Worm (Caenorhabditis elegans) whole organism, L4 larva: Measurements from ENCODE around the gene F37C12.14.

Source experiments
- F26F4.8 ChIP-seq: fragments of 200-800 bp; sonication (Bioruptor generic); conservative IDR thresholded peaks from 2 replicates; pipeline ENCODE4 v1.3.6; 2022; ENCODE audit warnings: missing genetic modification characterization, missing compliant biosample characterization
- F37D6.2 ChIP-seq: sonication (generic microtip); optimal IDR thresholded peaks from 2 replicates; lab custom pipeline; 2016; ENCODE audit warnings: mild to moderate bottlenecking, missing genetic modification characterization, missing compliant biosample characterization
- F49E8.2 ChIP-seq: sonication (generic microtip); optimal IDR thresholded peaks from 2 replicates; lab custom pipeline; 2016; ENCODE audit warnings: missing compliant biosample characterization, mild to moderate bottlenecking, missing genetic modification characterization, borderline replicate concordance
- T26A8.4 ChIP-seq: fragments of 200-800 bp; sonication (Bioruptor generic); IDR thresholded peaks from 2 replicates; pipeline ENCODE4 v1.3.6; 2022; ENCODE audit warnings: missing genetic modification characterization, missing compliant biosample characterization
- aha-1 ChIP-seq: fragments of 150-350 bp; peaks from one replicate; lab custom pipeline; 2014; ENCODE audit warnings: missing biosample characterization, missing genetic modification characterization
- aly-2 ChIP-seq: sonication (generic microtip); optimal IDR thresholded peaks from 2 replicates; lab custom pipeline; 2018; ENCODE audit warnings: missing biosample characterization, missing genetic modification characterization
- arid-1 ChIP-seq: fragments of 200-800 bp; sonication (Bioruptor generic); conservative IDR thresholded peaks from 2 replicates; pipeline ENCODE4 v1.3.6; 2022; ENCODE audit warnings: missing genetic modification reagents, missing genetic modification characterization, missing compliant biosample characterization
- ceh-20 ChIP-seq: fragments of 200-800 bp; sonication (Bioruptor generic); IDR thresholded peaks from 2 replicates; pipeline ENCODE4 v1.3.6; 2022; ENCODE audit warnings: missing genetic modification reagents, missing genetic modification characterization, missing compliant biosample characterization
- ceh-28 ChIP-seq: fragments of 150-350 bp; optimal IDR thresholded peaks from 2 replicates; lab custom pipeline; 2014; ENCODE audit warnings: missing biosample characterization, missing genetic modification reagents, missing genetic modification characterization
- ctbp-1 ChIP-seq: fragments of 200-800 bp; sonication (Bioruptor generic); IDR thresholded peaks from 2 replicates; pipeline ENCODE4 v1.3.6; 2022; ENCODE audit warnings: missing genetic modification reagents, missing genetic modification characterization, missing compliant biosample characterization
- daf-16 ChIP-seq, 3 experiments: sonication (generic microtip); optimal IDR thresholded peaks; 2 replicates each; lab custom pipeline; 2016 to 2017; ENCODE audit warnings: missing genetic modification characterization in 3 of 3, missing genetic modification reagents in 3 of 3, mild to moderate bottlenecking in 2 of 3, missing compliant biosample characterization in 2 of 3, missing biosample characterization in 1 of 3, moderate library complexity in 1 of 3
- daf-19 ChIP-seq: fragments of 200-800 bp; sonication (Bioruptor generic); conservative IDR thresholded peaks from 2 replicates; pipeline ENCODE4 v1.3.6; 2022; ENCODE audit warnings: missing genetic modification characterization, missing compliant biosample characterization
- dmd-6 ChIP-seq: fragments of 200-800 bp; sonication (Bioruptor generic); IDR thresholded peaks from 2 replicates; pipeline ENCODE4 v1.3.6; 2022; ENCODE audit warnings: missing genetic modification reagents, missing genetic modification characterization, missing compliant biosample characterization
- duxl-1 ChIP-seq: sonication (generic microtip); optimal IDR thresholded peaks from 2 replicates; lab custom pipeline; 2016; ENCODE audit warnings: mild to moderate bottlenecking, missing genetic modification characterization, moderate library complexity, missing compliant biosample characterization; ENCODE audit not compliant: poor library complexity
- egl-27 ChIP-seq: sonication (generic microtip); optimal IDR thresholded peaks from 3 replicates; lab custom pipeline; 2017; ENCODE audit warnings: missing biosample characterization, missing genetic modification reagents, missing genetic modification characterization
- gei-8 ChIP-seq: fragments of 200-800 bp; sonication (Bioruptor generic); optimal IDR thresholded peaks from 2 replicates; lab custom pipeline; 2018; ENCODE audit warnings: mild to moderate bottlenecking, missing genetic modification characterization, missing compliant biosample characterization
- hif-1 ChIP-seq, 2 experiments: sonication (generic microtip); optimal IDR thresholded peaks; 2 replicates each; lab custom pipeline; 2016 to 2017; ENCODE audit warnings: missing compliant biosample characterization in 2 of 2, missing genetic modification characterization in 2 of 2, missing genetic modification reagents in 2 of 2, missing genotype in 2 of 2, mild to moderate bottlenecking in 1 of 2
- hlh-11 ChIP-seq: fragments of 200-800 bp; sonication (Bioruptor generic); optimal IDR thresholded peaks from 2 replicates; lab custom pipeline; 2018; ENCODE audit warnings: mild to moderate bottlenecking, missing genetic modification characterization, missing compliant biosample characterization
- lir-3 ChIP-seq: sonication (generic microtip); optimal IDR thresholded peaks from 2 replicates; lab custom pipeline; 2016; ENCODE audit warnings: mild to moderate bottlenecking, missing genetic modification characterization, missing compliant biosample characterization
- mdl-1 ChIP-seq, 2 experiments: fragments of 150-350 bp in 1 of 2; sonication (generic microtip) in 1 of 2; optimal IDR thresholded peaks; 2 replicates each; lab custom pipeline; 2014 to 2017; ENCODE audit warnings: missing biosample characterization in 2 of 2, missing genetic modification characterization in 2 of 2
- mdt-29 ChIP-seq: fragments of 200-800 bp; sonication (Bioruptor generic); IDR thresholded peaks from 2 replicates; pipeline ENCODE4 v1.3.6; 2022; ENCODE audit warnings: missing genetic modification reagents, missing genetic modification characterization, missing compliant biosample characterization
- mes-2 ChIP-seq: sonication (generic microtip); optimal IDR thresholded peaks from 2 replicates; lab custom pipeline; 2016; ENCODE audit warnings: missing genotype, mild to moderate bottlenecking, missing genetic modification characterization, missing compliant biosample characterization; ENCODE audit not compliant: poor library complexity, severe bottlenecking
- nhr-11 ChIP-seq: fragments of 150-350 bp; optimal IDR thresholded peaks from 2 replicates; lab custom pipeline; 2014; ENCODE audit warnings: missing biosample characterization, missing genetic modification characterization
- nhr-25 ChIP-seq: sonication (generic microtip); optimal IDR thresholded peaks from 2 replicates; lab custom pipeline; 2017; ENCODE audit warnings: missing genetic modification characterization, mild to moderate bottlenecking, missing compliant biosample characterization, antibody characterized with exemption, moderate library complexity, borderline replicate concordance; ENCODE audit not compliant: insufficient read depth
- nhr-42 ChIP-seq: fragments of 200-800 bp; sonication (Bioruptor generic); IDR thresholded peaks from 2 replicates; pipeline ENCODE4 v1.3.6; 2022; ENCODE audit warnings: missing genetic modification characterization, missing compliant biosample characterization
- nhr-48 ChIP-seq: sonication (generic microtip); optimal IDR thresholded peaks from 2 replicates; lab custom pipeline; 2016; ENCODE audit warnings: mild to moderate bottlenecking, missing genetic modification characterization, missing compliant biosample characterization
- pqm-1 ChIP-seq: sonication (generic microtip); optimal IDR thresholded peaks from 2 replicates; lab custom pipeline; 2017; ENCODE audit warnings: missing biosample characterization, missing genetic modification characterization
- rbr-2 ChIP-seq: sonication (generic microtip); optimal IDR thresholded peaks from 2 replicates; lab custom pipeline; 2016; ENCODE audit warnings: missing genotype, missing genetic modification characterization, missing compliant biosample characterization
- snpc-4 ChIP-seq: fragments of 150-350 bp; optimal IDR thresholded peaks from 2 replicates; lab custom pipeline; 2014; ENCODE audit warnings: missing biosample characterization, missing genetic modification characterization
- tra-1 ChIP-seq: fragments of 200-800 bp; sonication (Bioruptor generic); IDR thresholded peaks from 2 replicates; pipeline ENCODE4 v1.3.6; 2022; ENCODE audit warnings: missing genetic modification reagents, missing genetic modification characterization, missing compliant biosample characterization
- unc-39 ChIP-seq: sonication (generic microtip); optimal IDR thresholded peaks from 2 replicates; lab custom pipeline; 2017; ENCODE audit warnings: missing biosample characterization, missing genetic modification characterization
- unc-62 ChIP-seq, 3 experiments: fragments of 150-350 bp in 1 of 3; sonication (generic microtip); optimal IDR thresholded peaks in 2 of 3; peaks in 1 of 3; 1 replicate in 1 of 3; 2 replicates in 2 of 3; lab custom pipeline; 2014 to 2017; ENCODE audit warnings: missing biosample characterization in 3 of 3, missing genetic modification characterization in 3 of 3, missing genetic modification reagents in 3 of 3, missing genotype in 1 of 3
- ztf-11 ChIP-seq: fragments of 150-350 bp; optimal IDR thresholded peaks from 2 replicates; lab custom pipeline; 2014; ENCODE audit warnings: missing biosample characterization, missing genetic modification characterization

The F37C12.14 gene

DNA sequence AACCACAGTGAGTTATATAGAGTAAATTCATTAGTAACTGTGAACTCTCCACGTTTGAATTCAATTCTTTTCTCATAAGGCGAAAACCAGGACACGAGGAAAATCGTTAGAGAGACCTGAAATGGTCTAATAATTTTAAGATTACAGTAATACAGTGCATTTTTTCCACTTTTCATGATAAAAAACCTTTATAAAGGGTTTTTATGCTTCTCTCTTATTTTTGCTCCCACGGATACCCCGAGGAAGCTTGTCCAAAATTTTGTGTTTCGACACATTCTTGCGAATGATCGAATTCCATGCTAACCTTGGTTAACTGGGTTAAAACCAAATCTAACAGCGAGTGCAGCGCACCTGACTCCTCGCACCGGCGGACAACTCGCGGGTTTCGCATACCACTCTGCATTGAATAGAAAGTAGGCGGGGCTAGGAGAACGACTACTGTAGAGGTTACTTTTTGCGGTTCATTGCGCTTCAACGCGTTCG, 45.1 kb downstream of the F37C12.14 start (continued):
- 0 out of 2 replicates have a peak, but pooled peaks have one; percentile 34 for TF ChIP-seq daf-19
- TF ChIP-seq nhr-25 (tag; lab: Kevin White, UChicago): no peak
- TF ChIP-seq aly-2: no peak
- no peak for TF ChIP-seq ceh-20 (GFP tag; lab: Robert Waterston, UW)
- no peak for TF ChIP-seq dmd-6 (GFP tag; lab: Robert Waterston, UW)
- TF ChIP-seq ctbp-1 (GFP tag; lab: Robert Waterston, UW): no peak
- TF ChIP-seq mdt-29 (GFP tag; lab: Robert Waterston, UW): peak; percentile 80
- peak; percentile 82 for TF ChIP-seq snpc-4 (tag; lab: Kevin White, UChicago)
- no peak for TF ChIP-seq unc-62 (GFP tag; optimal IDR thresholded peaks at IDR 0.05 in 1 of 2; lab: Kevin White, UChicago)
- no peak for TF ChIP-seq unc-62 (tag; optimal IDR thresholded peaks at IDR 0.05; lab: Kevin White, UChicago)
- peak; percentile 79 for TF ChIP-seq aha-1 (tag; lab: Kevin White, UChicago)
- TF ChIP-seq duxl-1 (tag; lab: Kevin White, UChicago): peak; percentile 23
- TF ChIP-seq F49E8.2 (tag; lab: Kevin White, UChicago): peak; percentile 66
- peak; percentile 88 for TF ChIP-seq T26A8.4 (GFP tag; lab: Robert Waterston, UW)
- TF ChIP-seq daf-16 (GFP tag; optimal IDR thresholded peaks at IDR 0.05; lab: Kevin White, UChicago): no peak
- peak; percentile 25 for TF ChIP-seq daf-16 (tag; optimal IDR thresholded peaks at IDR 0.05; lab: Kevin White, UChicago)
- TF ChIP-seq unc-39 (tag; lab: Kevin White, UChicago): no peak
- peak; percentile 53 for TF ChIP-seq arid-1
- TF ChIP-seq pqm-1 (tag; lab: Kevin White, UChicago): no peak

DNA sequence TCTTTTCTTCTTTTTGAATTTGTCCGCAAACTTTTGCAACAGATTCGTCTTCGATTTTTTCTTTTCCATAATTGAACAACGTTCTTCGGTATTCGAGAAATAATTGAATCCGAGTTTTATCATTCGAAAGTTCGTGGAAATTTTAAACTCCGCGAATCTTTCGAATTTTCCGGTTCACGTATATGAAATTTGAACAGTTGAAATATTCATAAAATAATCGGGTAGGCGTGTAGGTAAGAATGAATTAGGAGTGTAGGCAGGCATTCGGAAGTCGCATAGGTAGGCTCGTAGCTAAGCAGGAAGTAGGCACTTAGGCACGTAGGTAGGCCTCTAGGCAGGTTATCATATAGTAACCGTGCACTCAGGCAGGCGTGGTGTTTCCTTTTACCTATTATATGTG, 47.2 kb downstream of the F37C12.14 start, which contains the start of gene B0280.11:
Gene B0280.11 (minus strand): TSS at position 101 of the 400 bp plus-strand sequence.
- TF ChIP-seq nhr-48 (tag; lab: Kevin White, UChicago) (no peak), lir-3 (tag; lab: Kevin White, UChicago) (no peak), T26A8.4 (GFP tag; lab: Robert Waterston, UW) (no peak), ceh-28 (tag; lab: Kevin White, UChicago) (no peak), hlh-11 (tag; lab: Kevin White, UChicago) (no peak)

DNA sequence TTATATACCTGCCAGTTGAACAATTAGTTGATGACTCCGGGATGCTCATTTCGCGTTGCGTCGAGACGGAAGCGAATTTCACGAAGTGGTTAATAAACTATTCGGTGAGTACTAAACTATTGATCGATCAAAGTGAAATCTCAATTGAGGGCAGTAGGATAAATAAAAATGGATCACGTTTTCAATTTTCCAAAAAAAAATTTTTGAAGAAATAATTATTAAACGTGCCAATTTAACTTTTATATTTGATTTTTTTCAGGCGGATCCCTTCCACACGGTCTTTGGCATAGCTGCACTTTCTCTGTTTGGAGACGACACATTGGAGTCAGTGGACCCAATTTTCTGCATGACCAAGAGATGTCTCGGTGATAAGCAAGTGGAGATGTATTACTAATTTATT, 49.4 kb downstream of the F37C12.14 start, which contains the start of gene B0280.17:
Gene B0280.17 (minus strand): TSS at position 101 of the 400 bp plus-strand sequence.
- TF ChIP-seq unc-62 (GFP tag; optimal IDR thresholded peaks at IDR 0.05 in 1 of 2; lab: Kevin White, UChicago) (no peak), unc-62 (tag; optimal IDR thresholded peaks at IDR 0.05; lab: Kevin White, UChicago) (no peak), rbr-2 (no peak), gei-8 (no peak), duxl-1 (tag; lab: Kevin White, UChicago) (no peak), nhr-11 (tag; lab: Kevin White, UChicago) (no peak), tra-1 (GFP tag; lab: Robert Waterston, UW) (no peak), nhr-42 (no peak), F37D6.2 (no peak), ztf-11 (tag; lab: Kevin White, UChicago) (no peak), mdl-1 (tag; optimal IDR thresholded peaks at IDR 0.05; lab: Kevin White, UChicago) (no peak), mes-2 (no peak), egl-27 (tag; lab: Kevin White, UChicago) (no peak), F26F4.8 (GFP tag; lab: Robert Waterston, UW) (no peak), F49E8.2 (tag; lab: Kevin White, UChicago) (no peak), hif-1 (tag; optimal IDR thresholded peaks at IDR 0.05; lab: Kevin White, UChicago) (no peak)
